Worm (Caenorhabditis elegans) whole organism, L4 larva: ENCODE results near the gene R05D8.11.

Experiments
- arid-1 ChIP-seq: fragments of 200-800 bp; sonication (Bioruptor generic); conservative IDR thresholded peaks from 2 replicates; pipeline ENCODE4 v1.3.6; 2022; ENCODE audit warnings: missing genetic modification reagents, missing genetic modification characterization, missing compliant biosample characterization
- daf-12 ChIP-seq: fragments of 150-350 bp; optimal IDR thresholded peaks from 2 replicates; lab custom pipeline; 2014; ENCODE audit warnings: missing biosample characterization, missing genetic modification reagents, missing genetic modification characterization
- daf-8 ChIP-seq: fragments of 200-800 bp; sonication (Bioruptor generic); IDR thresholded peaks from 2 replicates; pipeline ENCODE4 v1.3.6; 2022; ENCODE audit warnings: missing genetic modification characterization, missing compliant biosample characterization
- mdl-1 ChIP-seq, 2 experiments: fragments of 150-350 bp in 1 of 2; sonication (generic microtip) in 1 of 2; optimal IDR thresholded peaks; 2 replicates each; lab custom pipeline; 2014 to 2017; ENCODE audit warnings: missing biosample characterization in 2 of 2, missing genetic modification characterization in 2 of 2
- unc-39 ChIP-seq: sonication (generic microtip); optimal IDR thresholded peaks from 2 replicates; lab custom pipeline; 2017; ENCODE audit warnings: missing biosample characterization, missing genetic modification characterization

DNA sequence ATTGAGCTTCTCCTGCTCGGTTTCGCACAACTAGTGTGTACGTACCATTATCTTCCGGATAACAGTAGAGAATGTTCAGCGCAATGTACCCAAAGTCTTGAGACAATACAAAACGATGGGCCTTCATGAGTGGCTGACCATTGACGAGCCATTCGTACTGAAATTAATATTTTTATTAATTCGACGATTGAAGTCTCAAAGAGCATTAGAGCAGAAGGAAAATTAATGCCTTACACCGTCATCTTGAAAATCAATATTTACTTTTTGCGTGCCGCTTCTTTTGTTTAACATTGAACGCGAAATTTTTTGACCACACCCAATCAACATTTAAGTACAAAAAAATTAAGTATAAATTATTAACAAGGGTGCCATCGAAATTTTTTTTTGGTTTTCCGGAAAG, 12.3 kb upstream of the R05D8.11 start:
- TF ChIP-seq mdl-1 (tag; optimal IDR thresholded peaks at IDR 0.05; lab: Kevin White, UChicago) = no peak
- no peak for TF ChIP-seq daf-8 (GFP tag; lab: Robert Waterston, UW)
- no peak for TF ChIP-seq arid-1 (GFP tag; lab: Robert Waterston, UW)
- no peak for TF ChIP-seq daf-12
- TF ChIP-seq unc-39 = no peak
